Fruit fly (Drosophila melanogaster) whole organism, adult: ENCODE data around the gene CG10353.

Experiments
- CG11617 ChIP-seq: fragments of 200-800 bp; sonication (Bioruptor generic); optimal IDR thresholded peaks from 2 replicates; lab custom pipeline; 2017; ENCODE audit warnings: mild to moderate bottlenecking, missing biosample characterization, missing genetic modification reagents, missing genetic modification characterization
- CG14711 ChIP-seq: fragments of 200-800 bp; sonication (Bioruptor generic); optimal IDR thresholded peaks from 2 replicates; lab custom pipeline; 2018; ENCODE audit warnings: missing biosample characterization, mild to moderate bottlenecking, missing genetic modification characterization, moderate library complexity
- CG33017 ChIP-seq: fragments of 200-800 bp; sonication (Bioruptor generic); optimal IDR thresholded peaks from 2 replicates; lab custom pipeline; 2018; ENCODE audit warnings: missing biosample characterization, mild to moderate bottlenecking, missing genetic modification characterization, moderate library complexity
- CG5204 ChIP-seq: fragments of 200-800 bp; sonication (Bioruptor generic); optimal IDR thresholded peaks from 2 replicates; lab custom pipeline; 2016; ENCODE audit warnings: missing biosample characterization, missing genetic modification characterization
- CG7045 ChIP-seq: fragments of 200-800 bp; sonication (Bioruptor generic); optimal IDR thresholded peaks from 2 replicates; lab custom pipeline; 2017; ENCODE audit warnings: missing biosample characterization, mild to moderate bottlenecking, missing genetic modification characterization
- CG7101 ChIP-seq: fragments of 200-800 bp; sonication (Bioruptor generic); optimal IDR thresholded peaks from 2 replicates; lab custom pipeline; 2018; ENCODE audit warnings: missing biosample characterization, mild to moderate bottlenecking, missing genetic modification characterization, moderate library complexity
- Clk ChIP-seq: fragments of 200-800 bp; sonication (Bioruptor generic); optimal IDR thresholded peaks from 2 replicates; lab custom pipeline; 2017; ENCODE audit warnings: missing biosample characterization, missing genetic modification characterization
- Crg-1 ChIP-seq: fragments of 200-800 bp; sonication (Bioruptor generic); optimal IDR thresholded peaks from 2 replicates; lab custom pipeline; 2016; ENCODE audit warnings: missing biosample characterization, missing genetic modification characterization
- Hr96 ChIP-seq: fragments of 200-800 bp; sonication (Bioruptor generic); optimal IDR thresholded peaks from 2 replicates; lab custom pipeline; 2016; ENCODE audit warnings: missing biosample characterization, missing genetic modification characterization
- Mnt ChIP-seq: fragments of 200-800 bp; sonication (Bioruptor generic); optimal IDR thresholded peaks from 2 replicates; lab custom pipeline; 2016; ENCODE audit warnings: missing biosample characterization, mild to moderate bottlenecking, missing genetic modification characterization
- bab1 ChIP-seq: fragments of 200-800 bp; sonication (Bioruptor generic); optimal IDR thresholded peaks from 3 replicates; lab custom pipeline; 2019; ENCODE audit warnings: missing biosample characterization, mild to moderate bottlenecking, missing genetic modification characterization, moderate library complexity
- cnc ChIP-seq, 2 experiments: fragments of >200 bp; optimal IDR thresholded peaks; 2 replicates each; lab custom pipeline; 2017
- kay ChIP-seq: fragments of 200-800 bp; sonication (Bioruptor generic); peaks from one replicate; lab custom pipeline; 2016; ENCODE audit warnings: missing biosample characterization, missing genetic modification characterization, borderline replicate concordance
- ovo ChIP-seq: fragments of 200-800 bp; sonication (Bioruptor generic); optimal IDR thresholded peaks from 2 replicates; lab custom pipeline; 2016; ENCODE audit warnings: missing biosample characterization, missing genetic modification characterization
- pad ChIP-seq: fragments of 200-800 bp; sonication (Bioruptor generic); optimal IDR thresholded peaks from 3 replicates; lab custom pipeline; 2017; ENCODE audit warnings: missing biosample characterization, missing genetic modification characterization, mild to moderate bottlenecking, moderate library complexity, missing genetic modification reagents
- tj ChIP-seq: fragments of 200-800 bp; sonication (Bioruptor generic); optimal IDR thresholded peaks from 3 replicates; lab custom pipeline; 2017; ENCODE audit warnings: missing biosample characterization, mild to moderate bottlenecking, missing genetic modification characterization, moderate library complexity
- toe ChIP-seq: fragments of 200-800 bp; sonication (Bioruptor generic); optimal IDR thresholded peaks from 2 replicates; lab custom pipeline; 2016; ENCODE audit warnings: missing biosample characterization, missing genetic modification characterization

The CG10353 gene

DNA sequence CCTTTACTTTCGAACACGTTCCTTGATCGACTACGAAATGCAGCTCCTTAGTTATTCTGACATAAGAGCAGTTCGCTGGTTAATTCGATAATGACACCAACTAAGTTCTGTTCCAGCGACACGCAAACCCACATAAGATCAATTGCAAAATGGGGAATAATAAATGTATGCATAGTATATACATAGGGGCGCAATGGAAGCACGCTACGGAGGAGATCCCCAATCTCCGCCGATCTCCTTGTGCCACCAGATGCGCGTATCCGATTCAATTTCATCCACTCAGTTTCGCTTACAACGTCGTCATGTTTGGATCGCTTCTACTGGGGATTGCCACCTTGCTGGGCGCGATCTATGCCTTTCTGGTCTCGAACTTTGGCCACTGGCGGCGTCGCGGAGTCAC lies 47.7 kb downstream of the CG10353 start, which contains the start of gene Cyp28c1:
Gene Cyp28c1, plus strand, starts transcription at position 301 of the 400 bp plus-strand sequence.
- no peak for TF ChIP-seq CG7101
- TF ChIP-seq tj: no peak
- no peak for TF ChIP-seq Clk (GFP tag; lab: Kevin White, UChicago)
- no peak for TF ChIP-seq toe (GFP tag; lab: Kevin White, UChicago)
- TF ChIP-seq cnc (optimal IDR thresholded peaks at IDR 0.05; lab: Kevin White, UChicago): no peak
- no peak for TF ChIP-seq ovo
- TF ChIP-seq CG5204: no peak
- TF ChIP-seq CG11617 (GFP tag; lab: Kevin White, UChicago): no peak
- no peak for TF ChIP-seq Crg-1
- no peak for TF ChIP-seq CG14711 (tag; lab: Kevin White, UChicago)
- TF ChIP-seq kay (GFP tag; lab: Kevin White, UChicago): no peak
- no peak for TF ChIP-seq Mnt
- no peak for TF ChIP-seq Hr96 (GFP tag; lab: Kevin White, UChicago)
- TF ChIP-seq CG7045: no peak
- no peak for TF ChIP-seq pad (GFP tag; lab: Kevin White, UChicago)
- no peak for TF ChIP-seq CG33017 (tag; lab: Kevin White, UChicago)

DNA sequence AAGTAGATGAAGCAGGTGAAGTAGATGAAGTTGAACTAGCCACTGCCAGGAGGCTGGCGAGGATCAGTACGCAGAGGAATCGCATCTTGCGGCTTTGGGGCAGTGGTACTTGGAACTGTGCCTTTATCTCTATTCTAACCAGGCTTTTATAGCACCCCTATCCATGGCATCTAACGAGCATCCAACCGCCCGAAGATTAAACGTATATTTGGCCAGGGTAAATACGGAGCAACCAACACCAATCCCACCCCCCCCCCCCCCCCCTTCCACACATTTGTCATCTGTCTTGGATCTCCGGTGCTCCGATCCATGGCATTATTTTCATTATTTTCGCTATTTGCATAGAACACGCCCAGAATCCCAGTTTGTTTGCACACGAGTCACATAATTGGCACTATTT lies 49.0 kb downstream of the CG10353 start, which contains the start of gene CG15741:
Gene CG15741, minus strand, starts transcription at position 101 of the 400 bp plus-strand sequence.
- TF ChIP-seq ovo (no peak), CG7101 (no peak), bab1 (GFP tag; lab: Kevin White, UChicago) (no peak), toe (GFP tag; lab: Kevin White, UChicago) (no peak)

DNA sequence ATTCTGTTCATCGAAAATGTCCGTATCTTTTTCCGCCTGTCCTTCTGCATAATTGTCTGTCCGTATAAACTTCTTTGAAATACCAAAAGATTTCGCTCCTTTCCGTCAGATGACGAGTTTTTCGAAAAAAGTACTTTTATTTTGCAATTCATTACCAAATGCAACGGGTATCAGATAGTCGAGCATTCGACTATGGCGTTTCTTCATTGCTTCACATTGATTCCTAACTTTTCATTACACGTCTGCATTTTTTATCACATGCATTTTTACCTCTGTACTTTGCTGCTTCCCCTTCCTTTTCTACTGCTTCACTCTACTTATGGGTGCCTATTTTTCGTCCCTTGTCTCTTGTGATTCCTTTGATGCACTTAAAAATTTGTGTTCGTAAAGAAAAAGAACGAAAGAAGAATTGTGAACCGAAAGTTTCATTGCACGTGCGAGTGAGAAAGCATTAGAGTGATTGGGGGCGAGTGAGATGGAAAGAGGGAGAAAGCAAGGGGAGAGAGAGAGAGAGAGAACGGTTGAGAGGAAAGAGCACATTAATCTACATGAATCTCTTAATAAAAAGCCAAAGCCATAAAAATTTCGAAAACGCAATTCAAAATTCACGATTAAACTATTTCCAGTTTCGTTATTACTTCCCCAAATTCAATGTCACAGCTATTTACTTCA lies 58.5 kb downstream of the CG10353 start:
- TF ChIP-seq pad (GFP tag; lab: Kevin White, UChicago) (no peak), Clk (GFP tag; lab: Kevin White, UChicago) (no peak), Hr96 (GFP tag; lab: Kevin White, UChicago) (no peak), CG7045 (no peak)
